Worm (Caenorhabditis elegans) whole organism, young adult: ENCODE measurements around the gene E02C12.11.
A peak's percentile ranks its signal among the peaks of the same experiment; 100 is the strongest.

Experiments
- B0019.2 ChIP-seq: fragments of 200-800 bp; sonication (Bioruptor generic); conservative IDR thresholded peaks from 2 replicates; pipeline ENCODE4 v1.3.6; 2022; ENCODE audit warnings: missing genetic modification reagents, missing genetic modification characterization, missing compliant biosample characterization
- B0261.1 ChIP-seq: sonication (generic microtip); optimal IDR thresholded peaks from 2 replicates; lab custom pipeline; 2016; ENCODE audit warnings: mild to moderate bottlenecking, missing genetic modification characterization, moderate library complexity, missing compliant biosample characterization
- D2030.7 ChIP-seq: fragments of 200-800 bp; sonication (Bioruptor generic); IDR thresholded peaks from 2 replicates; pipeline ENCODE4 v1.3.6; 2022; ENCODE audit warnings: missing genetic modification reagents, missing genetic modification characterization, missing compliant biosample characterization
- F33H1.4 ChIP-seq: fragments of 200-800 bp; sonication (Bioruptor generic); IDR thresholded peaks from 2 replicates; pipeline ENCODE4 v1.3.6; 2022; ENCODE audit warnings: missing genetic modification reagents, missing genetic modification characterization, missing compliant biosample characterization
- K12H6.12 ChIP-seq: fragments of 200-800 bp; sonication (Bioruptor generic); optimal IDR thresholded peaks from 2 replicates; lab custom pipeline; 2018; ENCODE audit warnings: mild to moderate bottlenecking, missing genetic modification characterization, missing compliant biosample characterization
- T07F8.4 ChIP-seq: sonication (generic microtip); optimal IDR thresholded peaks from 2 replicates; lab custom pipeline; 2016; ENCODE audit warnings: mild to moderate bottlenecking, missing genetic modification characterization, moderate library complexity, missing compliant biosample characterization
- Y95B8A.8 ChIP-seq: fragments of 200-800 bp; sonication (Bioruptor generic); IDR thresholded peaks from 2 replicates; pipeline ENCODE4 v1.3.6; 2022; ENCODE audit warnings: missing genetic modification reagents, missing genetic modification characterization, missing compliant biosample characterization
- bed-1 ChIP-seq: fragments of 200-800 bp; sonication (Bioruptor generic); IDR thresholded peaks from 2 replicates; pipeline ENCODE4 v1.3.6; 2022; ENCODE audit warnings: missing genetic modification reagents, missing genetic modification characterization, missing compliant biosample characterization
- bed-2 ChIP-seq: fragments of 200-800 bp; sonication (Bioruptor generic); IDR thresholded peaks from 2 replicates; pipeline ENCODE4 v1.3.6; 2022; ENCODE audit warnings: missing genetic modification reagents, missing genetic modification characterization, missing compliant biosample characterization
- ccch-3 ChIP-seq: fragments of 200-800 bp; sonication (Bioruptor generic); optimal IDR thresholded peaks from 2 replicates; lab custom pipeline; 2018; ENCODE audit warnings: mild to moderate bottlenecking, missing genetic modification characterization, missing compliant biosample characterization
- cebp-2 ChIP-seq: fragments of 200-800 bp; sonication (Bioruptor generic); IDR thresholded peaks from 2 replicates; pipeline ENCODE4 v1.3.6; 2022; ENCODE audit warnings: missing genetic modification characterization, missing compliant biosample characterization
- ceh-58 ChIP-seq: fragments of 200-800 bp; sonication (Bioruptor generic); IDR thresholded peaks from 2 replicates; pipeline ENCODE4 v1.3.6; 2022; ENCODE audit warnings: missing genetic modification characterization, missing compliant biosample characterization
- die-1 ChIP-seq: sonication (generic microtip); optimal IDR thresholded peaks from 2 replicates; lab custom pipeline; 2016; ENCODE audit warnings: missing genotype, mild to moderate bottlenecking, missing genetic modification characterization, missing compliant biosample characterization
- dpl-1 ChIP-seq: fragments of 150-350 bp; optimal IDR thresholded peaks from 2 replicates; lab custom pipeline; 2014; ENCODE audit warnings: missing biosample characterization, missing genetic modification reagents, missing genetic modification characterization
- efl-1 ChIP-seq: fragments of 150-350 bp; optimal IDR thresholded peaks from 2 replicates; lab custom pipeline; 2014; ENCODE audit warnings: missing biosample characterization, missing genetic modification reagents, missing genetic modification characterization
- egrh-3 ChIP-seq: fragments of 200-800 bp; sonication (Bioruptor generic); IDR thresholded peaks from 2 replicates; pipeline ENCODE4 v1.3.6; 2022; ENCODE audit warnings: missing genetic modification reagents, missing genetic modification characterization, missing compliant biosample characterization
- him-1 ChIP-seq: sonication (generic microtip); optimal IDR thresholded peaks from 2 replicates; lab custom pipeline; 2016; ENCODE audit warnings: missing genotype, missing genetic modification reagents, missing genetic modification characterization, missing compliant biosample characterization
- hlh-12 ChIP-seq: sonication (generic microtip); optimal IDR thresholded peaks from 2 replicates; lab custom pipeline; 2016; ENCODE audit warnings: missing genetic modification characterization, missing compliant biosample characterization
- hmg-20 ChIP-seq: fragments of 200-800 bp; sonication (Bioruptor generic); IDR thresholded peaks from 2 replicates; pipeline ENCODE4 v1.3.6; 2022; ENCODE audit warnings: missing genetic modification reagents, missing genetic modification characterization, missing compliant biosample characterization
- hsf-1 ChIP-seq: fragments of 200-800 bp; sonication (Bioruptor generic); IDR thresholded peaks from 2 replicates; pipeline ENCODE4 v1.3.6; 2022; ENCODE audit warnings: missing genetic modification reagents, missing genetic modification characterization, missing compliant biosample characterization
- lin-54 ChIP-seq: fragments of 200-800 bp; sonication (Bioruptor generic); optimal IDR thresholded peaks from 2 replicates; lab custom pipeline; 2018; ENCODE audit warnings: mild to moderate bottlenecking, missing genetic modification characterization, missing compliant biosample characterization
- lsl-1 ChIP-seq: fragments of 200-800 bp; sonication (Bioruptor generic); optimal IDR thresholded peaks from 2 replicates; lab custom pipeline; 2018; ENCODE audit warnings: mild to moderate bottlenecking, missing genetic modification characterization, moderate library complexity, missing compliant biosample characterization
- madf-10 ChIP-seq: sonication (generic microtip); optimal IDR thresholded peaks from 2 replicates; lab custom pipeline; 2016; ENCODE audit warnings: mild to moderate bottlenecking, missing genetic modification characterization, missing compliant biosample characterization
- madf-6 ChIP-seq: fragments of 200-800 bp; sonication (Bioruptor generic); IDR thresholded peaks from 2 replicates; pipeline ENCODE4 v1.3.6; 2022; ENCODE audit warnings: missing genetic modification reagents, missing genetic modification characterization, missing compliant biosample characterization
- madf-8 ChIP-seq: fragments of 200-800 bp; sonication (Bioruptor generic); conservative IDR thresholded peaks from 2 replicates; pipeline ENCODE4 v1.3.6; 2022; ENCODE audit warnings: missing genetic modification reagents, missing genetic modification characterization, missing compliant biosample characterization
- mcd-1 ChIP-seq: fragments of 200-800 bp; sonication (Bioruptor generic); IDR thresholded peaks from 2 replicates; pipeline ENCODE4 v1.3.6; 2022; ENCODE audit warnings: missing genetic modification reagents, missing genetic modification characterization, missing compliant biosample characterization
- mel-28 ChIP-seq: sonication (generic microtip); optimal IDR thresholded peaks from 2 replicates; lab custom pipeline; 2016; ENCODE audit warnings: borderline replicate concordance, mild to moderate bottlenecking, missing genetic modification characterization, missing compliant biosample characterization
- mxl-1 ChIP-seq: sonication (generic microtip); optimal IDR thresholded peaks from 2 replicates; lab custom pipeline; 2016; ENCODE audit warnings: missing genetic modification characterization, missing compliant biosample characterization
- nfya-2 ChIP-seq: fragments of 200-800 bp; sonication (Bioruptor generic); IDR thresholded peaks from 2 replicates; pipeline ENCODE4 v1.3.6; 2022; ENCODE audit warnings: missing genetic modification reagents, missing genetic modification characterization, missing compliant biosample characterization
- nhr-120 ChIP-seq: fragments of 200-800 bp; sonication (Bioruptor generic); IDR thresholded peaks from 2 replicates; pipeline ENCODE4 v1.3.6; 2022; ENCODE audit warnings: missing genetic modification characterization, missing compliant biosample characterization
- pha-4 ChIP-seq: fragments of 150-350 bp; sonication (generic microtip); optimal IDR thresholded peaks from 2 replicates; lab custom pipeline; 2014; ENCODE audit warnings: missing biosample characterization, missing genetic modification reagents, missing genetic modification characterization
- snpc-4 ChIP-seq, 5 experiments: fragments of 150-350 bp in 1 of 5; sonication (generic microtip) in 4 of 5; optimal IDR thresholded peaks; 2 replicates each; lab custom pipeline; 2014 to 2018; ENCODE audit warnings: missing genetic modification characterization in 5 of 5, missing biosample characterization in 3 of 5, antibody characterized with exemption in 2 of 5, mild to moderate bottlenecking in 2 of 5, missing compliant biosample characterization in 2 of 5, missing genotype in 2 of 5, moderate library complexity in 2 of 5, missing genetic modification reagents in 1 of 5
- xnd-1 ChIP-seq: sonication (generic microtip); optimal IDR thresholded peaks from 2 replicates; lab custom pipeline; 2016; ENCODE audit warnings: missing genotype, missing genetic modification reagents, missing genetic modification characterization, missing compliant biosample characterization
- zfh-2 ChIP-seq: fragments of 200-800 bp; sonication (Bioruptor generic); conservative IDR thresholded peaks from 2 replicates; pipeline ENCODE4 v1.3.6; 2022; ENCODE audit warnings: missing genetic modification reagents, missing genetic modification characterization, missing compliant biosample characterization
- ztf-18 ChIP-seq: sonication (generic microtip); optimal IDR thresholded peaks from 2 replicates; lab custom pipeline; 2016; ENCODE audit warnings: missing genotype, mild to moderate bottlenecking, missing genetic modification characterization, missing compliant biosample characterization
- ztf-22 ChIP-seq: fragments of 200-800 bp; sonication (Bioruptor generic); optimal IDR thresholded peaks from 2 replicates; lab custom pipeline; 2018; ENCODE audit warnings: mild to moderate bottlenecking, missing genetic modification characterization, moderate library complexity, missing compliant biosample characterization
- ztf-25 ChIP-seq: fragments of 200-800 bp; sonication (Bioruptor generic); IDR thresholded peaks from 2 replicates; pipeline ENCODE4 v1.3.6; 2022; ENCODE audit warnings: missing genetic modification reagents, missing genetic modification characterization, missing compliant biosample characterization

The E02C12.11 gene

DNA sequence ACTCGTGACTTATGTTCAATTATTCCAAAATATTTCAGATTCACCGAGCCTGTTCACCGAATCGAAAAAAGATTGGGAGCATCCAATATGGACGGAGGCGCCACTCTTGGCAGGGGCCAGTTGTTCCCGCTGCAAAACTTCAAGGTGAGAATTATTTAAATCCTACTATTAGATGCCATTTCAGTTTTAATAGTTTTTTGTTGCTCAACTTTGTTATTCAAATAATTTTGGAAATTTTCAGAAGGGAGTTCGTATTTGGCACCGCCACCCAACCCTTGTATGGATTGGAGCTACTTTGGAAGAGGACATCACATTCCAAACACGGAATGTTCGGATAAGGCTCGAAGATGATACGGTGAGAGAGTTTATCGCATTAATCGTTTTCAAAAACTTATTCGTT, 6.4 kb upstream of the E02C12.11 start, which contains the start of gene hum-2:
Gene hum-2 (plus strand): TSS at position 33 of the 400 bp plus-strand sequence.
- no peak for TF ChIP-seq Y95B8A.8 (GFP tag; lab: Robert Waterston, UW)
- no peak for TF ChIP-seq cebp-2
- TF ChIP-seq mel-28 (tag; lab: Kevin White, UChicago): no peak
- no peak for TF ChIP-seq T07F8.4
- no peak for TF ChIP-seq egrh-3 (GFP tag; lab: Robert Waterston, UW)
- TF ChIP-seq ztf-22 (GFP tag; lab: Kevin White, UChicago): no peak
- TF ChIP-seq lsl-1 (GFP tag; lab: Kevin White, UChicago): no peak

DNA sequence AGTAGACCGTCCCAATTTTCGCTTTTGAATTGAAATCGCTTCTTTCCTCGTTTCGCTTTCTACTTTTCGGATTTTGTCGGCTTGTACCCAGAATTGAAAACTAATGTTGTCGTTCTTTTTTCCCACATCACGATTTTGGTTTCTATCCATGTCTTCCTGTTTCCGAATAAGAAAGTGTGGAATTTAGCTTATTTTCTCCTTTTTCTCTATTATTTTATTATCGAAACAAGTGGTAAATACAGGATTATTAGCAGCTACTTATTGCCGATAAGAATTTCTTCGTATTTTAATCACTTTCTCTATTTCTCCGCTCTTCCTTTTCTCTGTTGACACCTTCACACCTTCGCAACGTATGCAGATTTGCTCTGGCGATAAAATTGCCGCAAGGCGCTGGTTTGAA, 5.2 kb upstream of the E02C12.11 start:
- TF ChIP-seq nhr-120 (no peak), lin-54 (no peak), B0019.2 (GFP tag; lab: Robert Waterston, UW) (no peak), bed-1 (GFP tag; lab: Robert Waterston, UW) (no peak), snpc-4 (GFP tag; optimal IDR thresholded peaks at IDR 0.05; lab: Kevin White, UChicago) (no peak), snpc-4 (tag; optimal IDR thresholded peaks at IDR 0.05; lab: Kevin White, UChicago) (no peak), pha-4 (no peak), F33H1.4 (GFP tag; lab: Robert Waterston, UW) (no peak), mxl-1 (tag; lab: Kevin White, UChicago) (no peak), madf-10 (tag; lab: Kevin White, UChicago) (no peak), ccch-3 (GFP tag; lab: Kevin White, UChicago) (no peak)

DNA sequence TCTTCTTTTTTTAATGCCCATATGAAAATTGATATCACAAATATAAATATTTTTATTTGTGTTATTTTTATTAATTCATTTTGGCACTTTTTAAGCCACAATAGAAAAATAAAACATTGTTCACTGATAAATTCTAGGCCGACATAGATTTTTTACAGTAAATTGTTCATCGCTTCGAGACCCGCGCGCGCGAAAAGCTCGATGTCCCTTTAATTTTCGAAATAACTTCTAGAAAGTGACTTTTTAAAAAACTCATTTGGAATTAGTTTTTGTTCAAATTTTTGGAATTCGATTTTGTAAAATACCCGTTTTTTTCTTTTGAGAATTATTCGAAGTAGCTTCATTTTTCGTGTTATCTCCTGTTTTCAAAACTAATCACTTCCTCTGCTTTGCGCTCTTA, 4.7 kb upstream of the E02C12.11 start:
- TF ChIP-seq B0261.1 (tag; lab: Kevin White, UChicago) (no peak), Y95B8A.8 (GFP tag; lab: Robert Waterston, UW) (no peak), pha-4 (no peak), ceh-58 (GFP tag; lab: Robert Waterston, UW) (no peak), him-1 (tag; lab: Kevin White, UChicago) (no peak), ztf-25 (GFP tag; lab: Robert Waterston, UW) (no peak), hmg-20 (GFP tag; lab: Robert Waterston, UW) (no peak), D2030.7 (GFP tag; lab: Robert Waterston, UW) (peak; percentile 27; the same call in 1 of the 2 replicates), efl-1 (peak; percentile 79), K12H6.12 (tag; lab: Kevin White, UChicago) (no peak), hsf-1 (GFP tag; lab: Robert Waterston, UW) (0 out of 2 replicates have a peak, but pooled peaks have one; percentile 59), mcd-1 (GFP tag; lab: Robert Waterston, UW) (no peak), xnd-1 (tag; lab: Kevin White, UChicago) (peak; percentile 55), die-1 (tag; lab: Kevin White, UChicago) (no peak), F33H1.4 (GFP tag; lab: Robert Waterston, UW) (peak; percentile 77), madf-8 (GFP tag; lab: Robert Waterston, UW) (peak; percentile 52; the same call in 1 of the 2 replicates), hlh-12 (no peak), ztf-18 (tag; lab: Kevin White, UChicago) (peak; percentile 50), dpl-1 (GFP tag; lab: Kevin White, UChicago) (peak; percentile 25), madf-6 (GFP tag; lab: Robert Waterston, UW) (peak; percentile 76), nfya-2 (GFP tag; lab: Robert Waterston, UW) (no peak), bed-2 (no peak), zfh-2 (GFP tag; lab: Robert Waterston, UW) (no peak), lsl-1 (GFP tag; lab: Kevin White, UChicago) (peak; percentile 60)
